Fruit fly (Drosophila melanogaster) whole organism, wandering third instar larva: ENCODE data around the gene asun.

Source experiments
- Abd-B ChIP-seq: fragments of >200 bp; optimal IDR thresholded peaks from 2 replicates; lab custom pipeline; 2017; ENCODE audit warnings: missing biosample characterization, missing genetic modification characterization
- CG32264 ChIP-seq: fragments of 200-800 bp; sonication (Bioruptor generic); optimal IDR thresholded peaks from 2 replicates; lab custom pipeline; 2016; ENCODE audit warnings: missing biosample characterization, missing genetic modification characterization
- CG9705 ChIP-seq: fragments of 200-800 bp; sonication (Bioruptor generic); optimal IDR thresholded peaks from 2 replicates; lab custom pipeline; 2018; ENCODE audit warnings: missing biosample characterization, mild to moderate bottlenecking, missing genetic modification characterization
- CrebA ChIP-seq: fragments of 200-800 bp; sonication (Bioruptor generic); optimal IDR thresholded peaks from 2 replicates; lab custom pipeline; 2016; ENCODE audit warnings: missing biosample characterization, mild to moderate bottlenecking, missing genetic modification characterization, borderline replicate concordance
- Dfd ChIP-seq: fragments of >200 bp; optimal IDR thresholded peaks from 2 replicates; lab custom pipeline; 2017; ENCODE audit warnings: missing biosample characterization, missing genetic modification characterization
- Dif ChIP-seq: fragments of 200-275, 200-300 bp; sonication (Bioruptor generic); optimal IDR thresholded peaks from 2 replicates; lab custom pipeline; 2018; ENCODE audit warnings: missing biosample characterization, missing genetic modification characterization; ENCODE audit not compliant: partially characterized antibody
- GATAd ChIP-seq: sonication (Bioruptor generic); optimal IDR thresholded peaks from 2 replicates; lab custom pipeline; 2016; ENCODE audit warnings: missing biosample characterization, missing genetic modification characterization
- HLH106 ChIP-seq: fragments of 200-800 bp; optimal IDR thresholded peaks from 3 replicates; lab custom pipeline; 2019; ENCODE audit warnings: missing biosample characterization, mild to moderate bottlenecking, missing genetic modification characterization, moderate library complexity
- Hnf4 ChIP-seq: fragments of 200-800 bp; sonication (Bioruptor generic); optimal IDR thresholded peaks from 2 replicates; lab custom pipeline; 2016; ENCODE audit warnings: missing biosample characterization, mild to moderate bottlenecking, missing genetic modification characterization
- Hr78 ChIP-seq: fragments of >200 bp; optimal IDR thresholded peaks from 2 replicates; lab custom pipeline; 2017; ENCODE audit warnings: missing biosample characterization, missing genetic modification characterization
- Hr83 ChIP-seq: fragments of 200-300 bp; sonication (Bioruptor generic); optimal IDR thresholded peaks from 2 replicates; lab custom pipeline; 2016; ENCODE audit warnings: missing biosample characterization, mild to moderate bottlenecking, missing genetic modification characterization, moderate library complexity; ENCODE audit not compliant: poor library complexity, severe bottlenecking
- Jra ChIP-seq: sonication (Bioruptor generic); optimal IDR thresholded peaks from 2 replicates; lab custom pipeline; 2016; ENCODE audit warnings: missing biosample characterization, missing genetic modification characterization
- Mio ChIP-seq: sonication (Bioruptor generic); optimal IDR thresholded peaks from 2 replicates; lab custom pipeline; 2016; ENCODE audit warnings: missing biosample characterization, missing genetic modification characterization
- Myc ChIP-seq: fragments of >200 bp; optimal IDR thresholded peaks from 2 replicates; lab custom pipeline; 2017
- N ChIP-seq: fragments of >200 bp; optimal IDR thresholded peaks from 2 replicates; lab custom pipeline; 2018; ENCODE audit warnings: missing biosample characterization, missing external identifiers, missing genetic modification characterization
- OdsH ChIP-seq: fragments of 200-800 bp; sonication (Bioruptor generic); optimal IDR thresholded peaks from 2 replicates; lab custom pipeline; 2016; ENCODE audit warnings: missing biosample characterization, mild to moderate bottlenecking, missing genetic modification characterization
- Rel ChIP-seq, 2 experiments: fragments of 200-800 bp; sonication (Bioruptor generic) in 1 of 2; optimal IDR thresholded peaks; 2 replicates in 1 of 2; 3 replicates in 1 of 2; lab custom pipeline; 2016 to 2019; ENCODE audit warnings: mild to moderate bottlenecking in 2 of 2, missing biosample characterization in 2 of 2, missing genetic modification characterization in 2 of 2, moderate library complexity in 1 of 2
- Sp1 ChIP-seq: fragments of 200-800 bp; sonication (Bioruptor generic); optimal IDR thresholded peaks from 3 replicates; lab custom pipeline; 2019; ENCODE audit warnings: missing biosample characterization, mild to moderate bottlenecking, missing genetic modification characterization, moderate library complexity
- Vsx2 ChIP-seq: fragments of 200-300, 225-300 bp; sonication (Bioruptor generic); optimal IDR thresholded peaks from 2 replicates; lab custom pipeline; 2018; ENCODE audit warnings: missing biosample characterization, missing genetic modification characterization; ENCODE audit not compliant: partially characterized antibody
- br ChIP-seq: fragments of 200-800 bp; sonication (Bioruptor generic); optimal IDR thresholded peaks from 2 replicates; lab custom pipeline; 2016; ENCODE audit warnings: missing biosample characterization, missing genetic modification characterization
- brk ChIP-seq: fragments of 200-800 bp; sonication (Bioruptor generic); optimal IDR thresholded peaks from 2 replicates; lab custom pipeline; 2016; ENCODE audit warnings: missing biosample characterization, mild to moderate bottlenecking, missing genetic modification characterization
- dl ChIP-seq, 2 experiments: fragments of 175-275, 200-275 bp in 1 of 2; fragments of 200-275 bp in 1 of 2; sonication (Bioruptor generic); optimal IDR thresholded peaks; lab custom pipeline; 2018; ENCODE audit warnings: mild to moderate bottlenecking in 2 of 2, missing biosample characterization in 2 of 2, missing genetic modification characterization in 2 of 2, moderate library complexity in 2 of 2; ENCODE audit not compliant: partially characterized antibody in 2 of 2, insufficient read depth in 1 of 2
- dmrt93B ChIP-seq: fragments of 200-800 bp; sonication (Bioruptor generic); optimal IDR thresholded peaks from 2 replicates; lab custom pipeline; 2018; ENCODE audit warnings: missing biosample characterization, mild to moderate bottlenecking, missing genetic modification characterization
- dsf ChIP-seq: sonication (Bioruptor generic); optimal IDR thresholded peaks from 2 replicates; lab custom pipeline; 2016; ENCODE audit warnings: missing biosample characterization, missing genetic modification characterization, borderline replicate concordance
- ey ChIP-seq: fragments of 200-800 bp; sonication (Bioruptor generic); optimal IDR thresholded peaks from 2 replicates; lab custom pipeline; 2016; ENCODE audit warnings: missing biosample characterization, missing genetic modification characterization
- foxo ChIP-seq, 2 experiments: fragments of 200-800 bp; sonication (Bioruptor generic); optimal IDR thresholded peaks; 2 replicates in 1 of 2; 3 replicates in 1 of 2; lab custom pipeline; 2016 to 2017; ENCODE audit warnings: missing biosample characterization in 2 of 2, missing genetic modification characterization in 2 of 2
- fru ChIP-seq: fragments of 200-800 bp; sonication (Bioruptor generic); optimal IDR thresholded peaks from 3 replicates; lab custom pipeline; 2016; ENCODE audit warnings: missing biosample characterization, mild to moderate bottlenecking, missing genetic modification characterization
- h ChIP-seq: fragments of 200-800 bp; sonication (Bioruptor generic); optimal IDR thresholded peaks from 3 replicates; lab custom pipeline; 2016; ENCODE audit warnings: missing biosample characterization, mild to moderate bottlenecking, missing genetic modification characterization
- jim ChIP-seq: fragments of 175-275, 200-325 bp; sonication (Bioruptor generic); optimal IDR thresholded peaks from 2 replicates; lab custom pipeline; 2016; ENCODE audit warnings: missing biosample characterization, mild to moderate bottlenecking, missing genetic modification characterization
- lola ChIP-seq: fragments of >200 bp; optimal IDR thresholded peaks from 2 replicates; lab custom pipeline; 2017; ENCODE audit warnings: missing biosample characterization, missing genetic modification characterization
- pan ChIP-seq: fragments of >200 bp; optimal IDR thresholded peaks from 2 replicates; lab custom pipeline; 2017
- psq ChIP-seq: fragments of 200-800 bp; sonication (Bioruptor generic); optimal IDR thresholded peaks from 3 replicates; lab custom pipeline; 2017; ENCODE audit warnings: missing biosample characterization, mild to moderate bottlenecking, missing genetic modification characterization, moderate library complexity
- rgr ChIP-seq: fragments of 200-800 bp; sonication (Bioruptor generic); optimal IDR thresholded peaks from 3 replicates; lab custom pipeline; 2016; ENCODE audit warnings: missing biosample characterization, mild to moderate bottlenecking, missing genetic modification characterization
- sage ChIP-seq: fragments of 200-800 bp; sonication (Bioruptor generic); optimal IDR thresholded peaks from 2 replicates; lab custom pipeline; 2016; ENCODE audit warnings: missing biosample characterization, mild to moderate bottlenecking, missing genetic modification characterization
- sv ChIP-seq: fragments of 200-800 bp; sonication (Bioruptor generic); optimal IDR thresholded peaks from 3 replicates; lab custom pipeline; 2016; ENCODE audit warnings: missing biosample characterization, missing genetic modification characterization
- tai ChIP-seq: sonication (Bioruptor generic); optimal IDR thresholded peaks from 2 replicates; lab custom pipeline; 2016; ENCODE audit warnings: missing biosample characterization, missing genetic modification characterization
- usp ChIP-seq: fragments of >200 bp; optimal IDR thresholded peaks from 2 replicates; lab custom pipeline; 2017; ENCODE audit warnings: missing biosample characterization, missing genetic modification characterization
- woc ChIP-seq: sonication (Bioruptor generic); optimal IDR thresholded peaks from 2 replicates; lab custom pipeline; 2016; ENCODE audit warnings: missing biosample characterization, mild to moderate bottlenecking, missing genetic modification characterization

asun gene

DNA sequence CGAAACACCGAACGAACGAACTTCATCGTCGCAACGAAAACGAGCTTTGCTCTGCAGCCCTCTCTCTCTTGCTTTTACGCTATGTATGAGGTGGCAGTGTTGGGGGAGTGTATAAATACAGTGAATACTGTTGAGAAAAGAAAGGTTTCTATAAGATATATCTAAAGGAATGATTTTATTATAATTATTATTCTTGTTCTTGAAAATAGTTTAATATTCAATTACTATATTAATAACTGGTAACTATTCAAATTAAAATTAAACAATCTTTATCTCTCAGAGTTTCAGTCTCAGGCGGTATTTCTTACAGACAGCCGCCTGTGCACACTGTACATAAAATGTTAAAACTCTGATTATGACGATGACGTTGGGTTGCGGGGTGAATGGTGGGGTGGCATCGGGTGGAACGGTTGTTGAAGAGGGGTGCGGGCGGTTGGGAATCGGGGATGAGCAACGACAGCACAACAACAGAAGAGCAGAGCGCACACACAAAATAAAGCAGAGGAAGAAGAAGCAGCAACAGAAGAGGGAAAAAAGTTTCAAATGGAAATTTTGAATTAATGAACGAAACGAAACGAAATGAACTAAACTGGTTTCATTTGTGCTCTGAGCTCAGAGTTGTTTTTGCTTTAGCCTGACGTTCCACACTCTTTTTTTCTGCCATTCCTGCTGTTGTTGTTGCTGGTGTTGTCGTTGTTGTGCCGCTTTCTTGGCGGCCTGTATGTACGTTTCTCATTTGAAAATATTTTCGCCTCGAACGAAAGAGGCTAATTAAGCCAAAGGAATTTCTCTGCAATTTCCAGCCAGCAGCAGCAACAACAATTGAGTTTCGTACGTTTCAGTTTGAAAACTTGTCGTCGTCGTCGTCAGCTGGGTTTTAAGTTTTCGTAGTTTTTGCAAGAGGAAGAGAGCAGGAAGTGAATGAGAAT is 27.1 kb upstream of the asun start:
- TF ChIP-seq Hnf4 (peak; percentile 86), Hr78 (GFP tag; lab: Kevin White, UChicago) (no peak), dmrt93B (GFP tag; lab: Kevin White, UChicago) (peak; percentile 97), GATAd (GFP tag; lab: Kevin White, UChicago) (no peak), foxo (GFP tag; optimal IDR thresholded peaks at IDR 0.05; lab: Kevin White, UChicago) (peak in 1 of 2 experiments; percentile 99), HLH106 (peak; percentile 99), lola (GFP tag; lab: Kevin White, UChicago) (no peak), sv (GFP tag; lab: Kevin White, UChicago) (peak; percentile 85), fru (GFP tag; lab: Kevin White, UChicago) (peak; percentile 93), h (GFP tag; lab: Kevin White, UChicago) (peak; percentile 92), CrebA (GFP tag; lab: Kevin White, UChicago) (peak; percentile 58), OdsH (GFP tag; lab: Kevin White, UChicago) (peak; percentile 98), dl (GFP tag; optimal IDR thresholded peaks at IDR 0.05; lab: Kevin White, UChicago; ENCODE audit: insufficient read depth in 1 of 2, partially characterized antibody in 2 of 2) (peak; percentile 69 to 72), Dif (peak; percentile 50), brk (GFP tag; lab: Kevin White, UChicago) (peak; percentile 87), rgr (GFP tag; lab: Kevin White, UChicago) (peak; percentile 97), CG32264 (no peak), Rel (GFP tag; optimal IDR thresholded peaks at IDR 0.05; lab: Kevin White, UChicago) (no peak), Rel (tag; optimal IDR thresholded peaks at IDR 0.05; lab: Kevin White, UChicago) (peak; percentile 86), sage (GFP tag; lab: Kevin White, UChicago) (peak; percentile 95), Mio (GFP tag; lab: Kevin White, UChicago) (peak; percentile 60), usp (GFP tag; lab: Kevin White, UChicago) (no peak), jim (GFP tag; lab: Kevin White, UChicago) (peak; percentile 68), Jra (GFP tag; lab: Kevin White, UChicago) (peak; percentile 89), ey (GFP tag; lab: Kevin White, UChicago) (peak; percentile 86), Vsx2 (GFP tag; lab: Kevin White, UChicago) (no peak), N (GFP tag; lab: Kevin White, UChicago) (no peak), psq (GFP tag; lab: Kevin White, UChicago) (peak; percentile 98), tai (GFP tag; lab: Kevin White, UChicago) (peak; percentile 63), Myc (lab: Kevin White, UChicago) (no peak), woc (peak; percentile 89), CG9705 (peak; percentile 96), Hr83 (GFP tag; lab: Kevin White, UChicago) (peak; percentile 91), Abd-B (GFP tag; lab: Kevin White, UChicago) (no peak), dsf (GFP tag; lab: Kevin White, UChicago) (peak; percentile 80), Sp1 (peak; percentile 99), pan (lab: Kevin White, UChicago) (no peak), Dfd (GFP tag; lab: Kevin White, UChicago) (peak; percentile 83), br (GFP tag; lab: Kevin White, UChicago) (peak; percentile 79)
